Worm (Caenorhabditis elegans): ENCODE results near the gene F46F5.8.
"Not testable (repeated sequence)": the region's sequence is repeated elsewhere in the genome, so short reads cannot be mapped to it uniquely, and the experiment has no call there.

The F46F5.8 gene

DNA sequence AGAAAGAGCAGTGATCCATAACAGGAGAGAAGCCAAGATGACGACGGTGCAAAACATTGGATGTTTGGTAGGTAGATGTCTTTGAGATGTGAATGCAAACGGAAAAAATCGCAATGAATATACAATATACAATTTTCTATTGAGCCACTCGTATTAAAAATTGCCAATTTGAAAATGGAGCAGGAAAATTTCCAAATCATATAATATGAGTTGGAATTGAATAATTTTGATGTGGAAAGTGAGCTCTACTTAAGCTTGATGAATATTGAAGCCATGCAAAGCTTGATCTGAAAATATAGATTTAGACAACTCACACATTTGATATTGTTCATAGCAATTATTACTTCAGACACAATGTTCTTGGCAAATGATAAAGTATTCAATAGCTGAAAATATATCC, 17.0 kb upstream of the F46F5.8 start, which contains the start of gene F28A10.8:
TSS of gene F28A10.8 (minus strand) at position 101 of the 400 bp plus-strand sequence.
- TF ChIP-seq ztf-23 (GFP tag; IDR thresholded peaks at IDR 0.05) (no peak), flt-1 (GFP tag; IDR thresholded peaks at IDR 0.05) (no peak), ztf-29 (GFP tag; IDR thresholded peaks at IDR 0.05) (no peak), cog-1 (tag; optimal IDR thresholded peaks at IDR 0.05) (no peak), med-1 (GFP tag; optimal IDR thresholded peaks at IDR 0.05; ENCODE audit: insufficient read depth) (no peak), ref-1 (GFP tag; conservative IDR thresholded peaks at IDR 0.05) (no peak), tab-1 (GFP tag; IDR thresholded peaks at IDR 0.05) (no peak), klf-2 (GFP tag; conservative IDR thresholded peaks at IDR 0.05) (no peak), T22C8.4 (GFP tag; IDR thresholded peaks at IDR 0.05) (no peak)

DNA sequence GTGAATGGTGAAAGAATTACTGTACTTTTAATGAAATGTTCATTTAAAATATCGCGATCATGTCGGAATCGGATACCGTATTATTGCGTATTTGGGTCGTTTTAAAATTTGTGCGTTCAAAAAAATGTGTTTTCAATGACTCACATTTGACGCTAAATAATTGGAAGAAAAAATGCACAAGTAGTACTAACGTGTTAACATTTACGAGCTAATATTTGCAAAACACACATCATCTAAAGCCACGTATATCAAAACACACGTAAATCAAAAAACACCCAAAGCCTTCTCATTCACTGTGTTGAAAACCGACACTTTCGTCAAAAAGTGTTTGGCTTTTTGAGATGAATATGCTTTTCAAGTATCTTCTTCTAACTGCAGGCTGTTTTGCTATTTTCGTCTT, 4.1 kb upstream of the F46F5.8 start, which contains the start of gene F28A10.1:
TSS of gene F28A10.1 (plus strand) at position 301 of the 400 bp plus-strand sequence.
- TF ChIP-seq T22C8.4 (GFP tag; IDR thresholded peaks at IDR 0.05) (no peak), flt-1 (GFP tag; IDR thresholded peaks at IDR 0.05) (no peak), ztf-29 (GFP tag; IDR thresholded peaks at IDR 0.05) (no peak), ztf-23 (GFP tag; IDR thresholded peaks at IDR 0.05) (no peak), tab-1 (GFP tag; IDR thresholded peaks at IDR 0.05) (no peak), ref-1 (GFP tag; conservative IDR thresholded peaks at IDR 0.05) (no peak), klf-2 (GFP tag; conservative IDR thresholded peaks at IDR 0.05) (no peak), med-1 (GFP tag; optimal IDR thresholded peaks at IDR 0.05; ENCODE audit: insufficient read depth) (no peak), cog-1 (tag; optimal IDR thresholded peaks at IDR 0.05) (no peak)

DNA sequence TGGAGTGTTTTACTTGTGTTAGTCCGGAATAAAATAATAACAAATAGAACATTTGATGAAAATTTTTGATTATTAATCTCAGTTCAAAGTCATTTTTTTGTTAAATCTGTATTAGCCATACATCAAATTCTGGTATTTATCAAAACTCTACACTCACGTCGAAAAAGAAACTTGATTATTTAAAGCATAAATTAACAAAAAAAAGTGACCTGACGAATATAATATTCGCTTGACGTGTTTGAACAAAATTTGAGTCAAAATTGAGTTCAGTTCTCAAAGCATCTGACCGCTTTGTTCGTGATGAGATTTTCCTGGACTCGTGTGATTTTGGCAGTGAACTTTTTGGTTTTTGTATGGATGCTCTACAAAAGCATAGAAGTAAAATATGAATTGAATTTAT, 2.1 kb upstream of the F46F5.8 start, which contains the start of gene F46F5.10:
TSS of gene F46F5.10 (plus strand) at position 301 of the 400 bp plus-strand sequence.
- TF ChIP-seq ref-1 (GFP tag; conservative IDR thresholded peaks at IDR 0.05) (no peak), cog-1 (tag; optimal IDR thresholded peaks at IDR 0.05) (no peak), tab-1 (GFP tag; IDR thresholded peaks at IDR 0.05) (no peak), flt-1 (GFP tag; IDR thresholded peaks at IDR 0.05) (no peak), T22C8.4 (GFP tag; IDR thresholded peaks at IDR 0.05) (no peak), ztf-23 (GFP tag; IDR thresholded peaks at IDR 0.05) (no peak)

DNA sequence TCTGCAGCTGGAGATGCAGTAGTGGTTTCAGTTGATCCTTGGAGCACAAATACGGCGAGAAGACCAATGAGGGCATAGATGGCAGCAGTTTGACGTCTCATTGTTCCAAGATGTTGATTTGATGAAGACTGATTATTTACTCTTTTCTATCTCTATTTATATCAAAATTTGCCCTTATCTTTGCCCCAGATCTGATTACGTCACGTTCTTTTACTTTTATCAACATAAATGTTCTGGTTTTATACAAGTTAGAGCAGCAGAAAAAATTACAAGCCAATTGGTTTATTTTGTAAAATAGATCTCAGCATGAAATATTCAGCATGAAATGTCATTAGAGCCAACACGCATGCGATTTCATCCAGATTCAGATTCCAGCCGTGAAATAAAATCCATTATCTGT, 1.3 kb upstream of the F46F5.8 start, which contains the start of gene msrp-4:
TSS of gene msrp-4 (minus strand) at position 101 of the 400 bp plus-strand sequence.
- not testable (repeated sequence) for TF ChIP-seq med-1 (GFP tag; optimal IDR thresholded peaks at IDR 0.05; ENCODE audit: insufficient read depth); T22C8.4 (GFP tag; IDR thresholded peaks at IDR 0.05); ztf-29 (GFP tag; IDR thresholded peaks at IDR 0.05)

DNA sequence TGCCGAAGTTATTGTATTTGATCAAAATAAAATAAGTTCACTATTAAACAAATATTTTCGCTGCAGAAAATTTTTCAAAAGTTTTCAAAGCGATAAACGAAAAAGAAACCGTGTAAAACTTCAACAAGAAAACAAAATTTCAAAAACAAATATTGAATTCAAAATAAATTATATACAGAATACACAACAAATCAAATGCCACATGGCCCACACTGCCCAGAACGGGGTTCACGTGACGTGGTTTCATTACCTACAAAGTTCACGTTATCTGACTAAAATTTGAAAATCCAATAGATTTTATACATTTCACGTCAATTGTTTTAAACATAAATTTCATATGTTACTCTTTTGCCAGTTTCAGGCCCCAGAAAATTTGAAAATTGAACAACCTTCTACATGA, 895 bp downstream of the F46F5.8 start, which contains the start of gene F46F5.7:
TSS of gene F46F5.7 (minus strand) at position 101 of the 400 bp plus-strand sequence.
- TF ChIP-seq klf-2 (GFP tag; conservative IDR thresholded peaks at IDR 0.05) (no peak), tab-1 (GFP tag; IDR thresholded peaks at IDR 0.05) (no peak), flt-1 (GFP tag; IDR thresholded peaks at IDR 0.05) (no peak), ztf-23 (GFP tag; IDR thresholded peaks at IDR 0.05) (no peak), ztf-29 (GFP tag; IDR thresholded peaks at IDR 0.05) (no peak), ref-1 (GFP tag; conservative IDR thresholded peaks at IDR 0.05) (no peak), T22C8.4 (GFP tag; IDR thresholded peaks at IDR 0.05) (no peak), med-1 (GFP tag; optimal IDR thresholded peaks at IDR 0.05; ENCODE audit: insufficient read depth) (no peak), cog-1 (tag; optimal IDR thresholded peaks at IDR 0.05) (no peak)

DNA sequence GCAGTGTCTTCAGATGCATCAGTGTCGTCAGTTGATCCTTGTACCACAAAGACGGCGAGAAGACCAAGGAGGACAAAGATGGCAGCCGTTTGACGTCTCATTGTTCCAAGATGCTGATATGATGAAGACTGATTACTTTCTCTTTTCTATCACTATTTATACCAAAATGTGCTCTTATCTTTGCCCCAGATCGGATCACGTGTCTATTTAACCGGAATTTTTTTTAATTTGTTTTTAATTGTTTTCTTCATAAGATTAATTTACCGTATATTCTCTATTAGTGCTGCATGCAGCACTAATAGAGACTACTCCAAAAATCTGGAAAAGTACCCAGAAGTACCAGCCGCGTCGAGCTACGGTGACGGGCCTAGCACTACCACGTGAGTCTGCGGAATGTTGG, 6.7 kb downstream of the F46F5.8 start, which contains the start of gene msrp-3:
TSS of gene msrp-3 (minus strand) at position 101 of the 400 bp plus-strand sequence.
- TF ChIP-seq T22C8.4 (GFP tag; IDR thresholded peaks at IDR 0.05) (no peak), klf-2 (GFP tag; conservative IDR thresholded peaks at IDR 0.05) (no peak), ref-1 (GFP tag; conservative IDR thresholded peaks at IDR 0.05) (no peak), med-1 (GFP tag; optimal IDR thresholded peaks at IDR 0.05; ENCODE audit: insufficient read depth) (no peak), ztf-23 (GFP tag; IDR thresholded peaks at IDR 0.05) (no peak), ztf-29 (GFP tag; IDR thresholded peaks at IDR 0.05) (no peak), flt-1 (GFP tag; IDR thresholded peaks at IDR 0.05) (no peak), cog-1 (tag; optimal IDR thresholded peaks at IDR 0.05) (no peak), tab-1 (GFP tag; IDR thresholded peaks at IDR 0.05) (no peak)

DNA sequence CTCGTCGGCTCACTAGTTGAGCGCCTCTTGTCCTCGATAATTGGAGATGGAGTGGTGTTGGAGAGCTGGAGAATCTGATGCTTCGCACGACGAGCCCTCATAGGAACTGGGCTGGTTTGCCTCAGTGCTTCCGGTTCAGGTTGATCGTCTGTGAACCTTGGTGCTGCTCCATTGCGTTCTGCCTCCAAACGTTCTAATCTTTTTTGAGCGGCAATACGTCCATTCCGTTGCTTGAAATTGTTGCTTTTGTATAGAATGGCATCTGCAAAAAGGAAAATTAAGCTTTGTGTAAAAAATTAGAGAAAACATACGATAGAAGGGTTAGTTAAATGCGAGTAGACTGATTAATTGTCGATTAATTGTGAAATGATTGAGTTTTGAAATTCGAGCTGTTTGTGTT, 8.5 kb downstream of the F46F5.8 start, which contains the start of gene F46F5.5:
TSS of gene F46F5.5 (minus strand) at position 101 of the 400 bp plus-strand sequence.
- TF ChIP-seq klf-2 (GFP tag; conservative IDR thresholded peaks at IDR 0.05) (no peak), ztf-23 (GFP tag; IDR thresholded peaks at IDR 0.05) (no peak), med-1 (GFP tag; optimal IDR thresholded peaks at IDR 0.05; ENCODE audit: insufficient read depth) (no peak), T22C8.4 (GFP tag; IDR thresholded peaks at IDR 0.05) (no peak), tab-1 (GFP tag; IDR thresholded peaks at IDR 0.05) (no peak), flt-1 (GFP tag; IDR thresholded peaks at IDR 0.05) (no peak), ref-1 (GFP tag; conservative IDR thresholded peaks at IDR 0.05) (no peak), ztf-29 (GFP tag; IDR thresholded peaks at IDR 0.05) (no peak), cog-1 (tag; optimal IDR thresholded peaks at IDR 0.05) (no peak)

DNA sequence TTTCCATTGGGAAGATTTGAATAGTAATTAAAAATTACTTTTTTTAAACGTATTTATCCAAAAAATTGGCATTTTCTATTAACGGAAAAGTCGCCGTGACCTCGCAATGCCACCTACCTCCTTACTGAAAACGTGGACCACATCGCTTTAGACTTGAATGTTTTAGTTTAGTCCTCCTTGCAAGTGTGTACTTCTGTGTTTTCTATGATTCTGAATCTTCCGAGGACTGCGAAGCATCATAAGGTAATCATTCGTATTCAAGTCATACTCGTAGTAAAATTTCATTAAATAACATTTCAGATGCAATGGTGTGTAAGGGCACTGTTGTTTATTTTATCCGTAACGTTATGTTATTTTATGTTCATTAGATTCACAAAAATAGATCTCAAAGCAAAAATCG, 13.0 kb downstream of the F46F5.8 start, which contains the start of gene F46F5.11:
TSS of gene F46F5.11 (plus strand) at position 301 of the 400 bp plus-strand sequence.
- no peak for TF ChIP-seq med-1 (GFP tag; optimal IDR thresholded peaks at IDR 0.05; ENCODE audit: insufficient read depth)

DNA sequence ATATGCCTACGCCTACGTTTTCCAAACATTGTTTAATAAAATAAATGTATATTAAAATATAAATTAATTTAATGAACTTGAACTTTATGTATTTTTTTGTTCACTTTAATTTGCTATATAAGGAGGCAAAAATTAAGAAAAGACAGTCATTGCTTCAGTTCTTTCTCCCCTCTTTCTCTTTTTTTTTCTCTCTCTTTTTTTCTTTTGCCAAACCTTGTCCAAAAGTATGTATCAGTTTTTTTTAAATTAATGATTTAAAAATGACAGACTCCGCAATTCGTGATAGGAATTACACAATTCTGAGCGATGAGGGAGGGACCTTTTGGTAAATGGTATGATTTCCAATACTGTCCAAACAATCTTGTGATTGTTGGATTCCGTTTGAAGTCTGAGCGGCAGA, 18.4 kb downstream of the F46F5.8 start, which contains the start of gene F46F5.13:
TSS of gene F46F5.13 (plus strand) at position 301 of the 400 bp plus-strand sequence.
- no peak for TF ChIP-seq ztf-23 (GFP tag; IDR thresholded peaks at IDR 0.05)

DNA sequence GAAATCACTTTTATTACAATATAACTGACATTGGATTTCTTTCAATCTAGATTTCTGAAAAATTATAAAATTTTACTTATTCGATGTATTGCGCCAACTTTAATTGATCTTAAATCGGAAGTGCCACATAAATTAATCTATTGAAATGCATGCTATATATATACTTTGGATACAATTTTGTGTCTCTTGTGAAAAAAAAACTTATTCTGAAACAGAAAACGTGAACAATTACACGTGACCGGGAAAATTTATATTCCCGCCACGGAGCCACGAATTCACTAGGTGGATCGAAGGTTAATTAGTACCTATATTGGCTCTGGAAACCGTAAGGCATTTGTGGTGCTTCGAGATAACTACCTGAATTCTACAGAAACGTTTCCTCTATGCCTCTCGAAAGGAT, 21.7 kb downstream of the F46F5.8 start, which contains the start of gene F46F5.14:
TSS of gene F46F5.14 (plus strand) at position 301 of the 400 bp plus-strand sequence.
- TF ChIP-seq klf-2 (GFP tag; conservative IDR thresholded peaks at IDR 0.05) (no peak), med-1 (GFP tag; optimal IDR thresholded peaks at IDR 0.05; ENCODE audit: insufficient read depth) (no peak), T22C8.4 (GFP tag; IDR thresholded peaks at IDR 0.05) (no peak), ztf-29 (GFP tag; IDR thresholded peaks at IDR 0.05) (no peak)
